Worm (Caenorhabditis elegans) whole organism, mixed stage, embryonic: Measurements from ENCODE around the gene Y59H11AR.4.

ENCODE experiments used
- M03D4.4 ChIP-seq: sonication (generic microtip); optimal IDR thresholded peaks from 2 replicates; lab custom pipeline; 2017; ENCODE audit warnings: mild to moderate bottlenecking, missing genetic modification characterization, missing compliant biosample characterization
- bed-3 ChIP-seq: fragments of 200-800 bp; sonication (Bioruptor generic); optimal IDR thresholded peaks from 3 replicates; lab custom pipeline; 2018; ENCODE audit warnings: mild to moderate bottlenecking, missing genetic modification characterization, moderate library complexity, missing compliant biosample characterization
- blmp-1 ChIP-seq: fragments of 150-350 bp; optimal IDR thresholded peaks from 2 replicates; lab custom pipeline; 2014; ENCODE audit warnings: missing biosample characterization, missing genetic modification characterization
- ceh-39 ChIP-seq: fragments of 150-350 bp; optimal IDR thresholded peaks from 2 replicates; lab custom pipeline; 2014; ENCODE audit warnings: missing biosample characterization, missing genetic modification characterization
- ceh-43 ChIP-seq: fragments of 200-800 bp; sonication (Bioruptor generic); optimal IDR thresholded peaks from 2 replicates; lab custom pipeline; 2018; ENCODE audit warnings: mild to moderate bottlenecking, missing genetic modification characterization, moderate library complexity, missing compliant biosample characterization
- ceh-83 ChIP-seq: fragments of 200-800 bp; sonication (Bioruptor generic); optimal IDR thresholded peaks from 2 replicates; lab custom pipeline; 2018; ENCODE audit warnings: mild to moderate bottlenecking, missing genetic modification characterization, missing compliant biosample characterization
- cnd-1 ChIP-seq: fragments of 200-800 bp; sonication (Bioruptor generic); optimal IDR thresholded peaks from 2 replicates; lab custom pipeline; 2018; ENCODE audit warnings: mild to moderate bottlenecking, missing genetic modification characterization, missing compliant biosample characterization
- drap-1 ChIP-seq: fragments of 200-800 bp; sonication (Bioruptor generic); optimal IDR thresholded peaks from 3 replicates; lab custom pipeline; 2018; ENCODE audit warnings: mild to moderate bottlenecking, missing genetic modification characterization, missing compliant biosample characterization
- elt-1 ChIP-seq: sonication (generic microtip); optimal IDR thresholded peaks from 2 replicates; lab custom pipeline; 2017; ENCODE audit warnings: missing genetic modification characterization, mild to moderate bottlenecking, missing compliant biosample characterization, antibody characterized with exemption, moderate library complexity, borderline replicate concordance; ENCODE audit not compliant: insufficient read depth
- elt-3 ChIP-seq: fragments of 150-350 bp; optimal IDR thresholded peaks from 2 replicates; lab custom pipeline; 2014; ENCODE audit warnings: missing biosample characterization, missing genetic modification characterization
- flh-1 ChIP-seq: fragments of 200-800 bp; sonication (Bioruptor generic); optimal IDR thresholded peaks from 2 replicates; lab custom pipeline; 2018; ENCODE audit warnings: mild to moderate bottlenecking, missing genetic modification characterization, moderate library complexity, missing compliant biosample characterization
- ham-2 ChIP-seq: fragments of 200-800 bp; sonication (Bioruptor generic); optimal IDR thresholded peaks from 2 replicates; lab custom pipeline; 2018; ENCODE audit warnings: mild to moderate bottlenecking, missing genetic modification characterization, missing compliant biosample characterization
- hlh-1 ChIP-seq: fragments of 150-350 bp; optimal IDR thresholded peaks from 2 replicates; lab custom pipeline; 2014; ENCODE audit warnings: missing biosample characterization, missing genetic modification reagents, missing genetic modification characterization
- lin-13 ChIP-seq: fragments of 150-350 bp; optimal IDR thresholded peaks from 2 replicates; lab custom pipeline; 2014; ENCODE audit warnings: missing biosample characterization, missing genetic modification characterization
- lin-32 ChIP-seq: fragments of 200-800 bp; sonication (Bioruptor generic); optimal IDR thresholded peaks from 2 replicates; lab custom pipeline; 2018; ENCODE audit warnings: mild to moderate bottlenecking, missing genetic modification characterization, missing compliant biosample characterization
- lsy-2 ChIP-seq: fragments of 150-350 bp; optimal IDR thresholded peaks from 2 replicates; lab custom pipeline; 2014; ENCODE audit warnings: missing biosample characterization, missing genetic modification characterization
- mab-5 ChIP-seq: fragments of 150-350 bp; optimal IDR thresholded peaks from 2 replicates; lab custom pipeline; 2014; ENCODE audit warnings: missing biosample characterization, missing genetic modification characterization
- mls-2 ChIP-seq: sonication (generic microtip); optimal IDR thresholded peaks from 2 replicates; lab custom pipeline; 2016; ENCODE audit warnings: mild to moderate bottlenecking, missing genetic modification characterization, moderate library complexity, missing compliant biosample characterization
- nhr-12 ChIP-seq: fragments of 150-350 bp; optimal IDR thresholded peaks from 2 replicates; lab custom pipeline; 2014; ENCODE audit warnings: missing biosample characterization, missing genetic modification characterization
- nhr-2 ChIP-seq: fragments of 150-350 bp; optimal IDR thresholded peaks from 2 replicates; lab custom pipeline; 2014; ENCODE audit warnings: missing biosample characterization, missing genetic modification characterization
- nhr-237 ChIP-seq: fragments of 150-350 bp; optimal IDR thresholded peaks from 2 replicates; lab custom pipeline; 2014; ENCODE audit warnings: missing biosample characterization, missing genetic modification characterization
- nhr-28 ChIP-seq: fragments of 150-350 bp; optimal IDR thresholded peaks from 2 replicates; lab custom pipeline; 2014; ENCODE audit warnings: missing biosample characterization, missing genetic modification characterization
- nhr-76 ChIP-seq: sonication (generic microtip); optimal IDR thresholded peaks from 2 replicates; lab custom pipeline; 2017; ENCODE audit warnings: missing biosample characterization, missing genetic modification characterization
- pha-4 ChIP-seq: fragments of 150-350 bp; optimal IDR thresholded peaks from 2 replicates; lab custom pipeline; 2018; ENCODE audit warnings: missing biosample characterization, missing genetic modification reagents, missing genetic modification characterization
- snpc-4 ChIP-seq: fragments of 150-350 bp; optimal IDR thresholded peaks from 2 replicates; lab custom pipeline; 2014; ENCODE audit warnings: missing biosample characterization, missing genetic modification characterization
- sptf-1 ChIP-seq: sonication (generic microtip); optimal IDR thresholded peaks from 2 replicates; lab custom pipeline; 2017; ENCODE audit warnings: mild to moderate bottlenecking, missing genetic modification characterization, moderate library complexity, missing compliant biosample characterization
- tbx-8 ChIP-seq: fragments of 200-800 bp; sonication (Bioruptor generic); optimal IDR thresholded peaks from 2 replicates; lab custom pipeline; 2018; ENCODE audit warnings: mild to moderate bottlenecking, missing genetic modification characterization, moderate library complexity, missing compliant biosample characterization
- unc-120 ChIP-seq: sonication (generic microtip); optimal IDR thresholded peaks from 2 replicates; lab custom pipeline; 2017; ENCODE audit warnings: missing genetic modification characterization, missing compliant biosample characterization; ENCODE audit not compliant: poor library complexity, severe bottlenecking
- unc-39 ChIP-seq: fragments of 150-350 bp; optimal IDR thresholded peaks from 2 replicates; lab custom pipeline; 2014; ENCODE audit warnings: missing biosample characterization, missing genetic modification characterization
- unc-62 ChIP-seq: fragments of 150-350 bp; optimal IDR thresholded peaks from 2 replicates; lab custom pipeline; 2014; ENCODE audit warnings: missing biosample characterization, missing genetic modification reagents, missing genetic modification characterization
- zip-8 ChIP-seq: fragments of 150-350 bp; optimal IDR thresholded peaks from 2 replicates; lab custom pipeline; 2014; ENCODE audit warnings: missing biosample characterization, missing genetic modification characterization
- ztf-11 ChIP-seq: fragments of 150-350 bp; optimal IDR thresholded peaks from 2 replicates; lab custom pipeline; 2014; ENCODE audit warnings: missing biosample characterization, missing genetic modification characterization

Gene Y59H11AR.4

ce11 chrIV:8600712-8601330 lies at the start of gene Y59H11AR.4:
TSS of gene Y59H11AR.4 (minus strand) at chrIV:8600762.
- TF ChIP-seq blmp-1 (tag; lab: Kevin White, UChicago) (no peak), ceh-43 (GFP tag; lab: Kevin White, UChicago) (no peak), lin-32 (GFP tag; lab: Kevin White, UChicago) (no peak), ham-2 (GFP tag; lab: Kevin White, UChicago) (no peak), unc-120 (tag; lab: Kevin White, UChicago) (no peak), ceh-83 (GFP tag; lab: Kevin White, UChicago) (no peak), elt-1 (tag; lab: Kevin White, UChicago) (no peak), mls-2 (tag; lab: Kevin White, UChicago) (no peak), unc-39 (no peak), snpc-4 (no peak), sptf-1 (tag; lab: Kevin White, UChicago) (no peak), hlh-1 (tag; lab: Kevin White, UChicago) (no peak), nhr-237 (tag; lab: Kevin White, UChicago) (no peak), ceh-39 (tag; lab: Kevin White, UChicago) (no peak), M03D4.4 (tag; lab: Kevin White, UChicago) (no peak), ztf-11 (no peak)
- TF ChIP-seq, all 35 proteins: peak for 0

- TF ChIP-seq snpc-4 (no peak), unc-39 (no peak), elt-1 (tag; lab: Kevin White, UChicago) (no peak), pha-4 (tag; lab: Kevin White, UChicago) (no peak), ceh-83 (GFP tag; lab: Kevin White, UChicago) (no peak), ceh-39 (tag; lab: Kevin White, UChicago) (no peak), nhr-237 (tag; lab: Kevin White, UChicago) (no peak), unc-62 (no peak), bed-3 (GFP tag; lab: Kevin White, UChicago) (no peak), mab-5 (tag; lab: Kevin White, UChicago) (no peak), sptf-1 (tag; lab: Kevin White, UChicago) (no peak), unc-120 (tag; lab: Kevin White, UChicago) (no peak), nhr-12 (no peak), ztf-11 (no peak), drap-1 (no peak), tbx-8 (GFP tag; lab: Kevin White, UChicago) (no peak), ceh-43 (GFP tag; lab: Kevin White, UChicago) (no peak), lsy-2 (no peak), nhr-2 (no peak)
These were observed 47.9 kb upstream of the Y59H11AR.4 start, which contains the start of gene cyp-33E1 for ce11 chrIV:8648502-8648901. TSS of gene cyp-33E1 (minus strand) at chrIV:8648602.

ce11 chrIV:8644432-8644831 lies 43.9 kb upstream of the Y59H11AR.4 start, which contains the start of gene C49C8.3:
TSS of gene C49C8.3 (plus strand) at chrIV:8644732.
- no peak for TF ChIP-seq lsy-2
- no peak for TF ChIP-seq ceh-83 (GFP tag; lab: Kevin White, UChicago)

ce11 chrIV:8638761-8639160 lies 38.2 kb upstream of the Y59H11AR.4 start, which contains the start of gene F42A9.9:
TSS of gene F42A9.9 (minus strand) at chrIV:8638861.
- TF ChIP-seq cnd-1 (tag; lab: Kevin White, UChicago) (no peak), snpc-4 (no peak), zip-8 (no peak), flh-1 (GFP tag; lab: Kevin White, UChicago) (no peak), lin-13 (tag; lab: Kevin White, UChicago) (no peak), lsy-2 (no peak), pha-4 (tag; lab: Kevin White, UChicago) (no peak), drap-1 (no peak), nhr-237 (tag; lab: Kevin White, UChicago) (no peak), ham-2 (GFP tag; lab: Kevin White, UChicago) (no peak), ceh-83 (GFP tag; lab: Kevin White, UChicago) (no peak), elt-1 (tag; lab: Kevin White, UChicago) (no peak), M03D4.4 (tag; lab: Kevin White, UChicago) (no peak)
- TF ChIP-seq, all 35 proteins: peak for 0

ce11 chrIV:8631033-8631432 lies 30.5 kb upstream of the Y59H11AR.4 start, which contains the start of gene dgk-4:
TSS of gene dgk-4 (plus strand) at chrIV:8631333.
- no peak for TF ChIP-seq elt-3 (tag; lab: Kevin White, UChicago)
- no peak for TF ChIP-seq blmp-1 (tag; lab: Kevin White, UChicago)
- TF ChIP-seq elt-1 (tag; lab: Kevin White, UChicago), result no peak
- no peak for TF ChIP-seq nhr-76
- TF ChIP-seq nhr-28 (tag; lab: Kevin White, UChicago), result no peak
- no peak for TF ChIP-seq lin-32 (GFP tag; lab: Kevin White, UChicago)
- no peak for TF ChIP-seq bed-3 (GFP tag; lab: Kevin White, UChicago)
- TF ChIP-seq snpc-4, result no peak
